Fruit fly (Drosophila melanogaster): Measurements from ENCODE around the gene CG42327.

dm6 chr3R:11663441-11663840, 7.5 kb downstream of the CG42327 start:
- TF ChIP-seq tap (tag; optimal IDR thresholded peaks at IDR 0.05), result peak; percentile 26
- no peak for TF ChIP-seq Hr39 (optimal IDR thresholded peaks at IDR 0.05)
- no peak for TF ChIP-seq Lim3 (GFP tag; IDR thresholded peaks at IDR 0.05)
- peak; percentile 79 for TF ChIP-seq gem (tag; optimal IDR thresholded peaks at IDR 0.05)
- no peak for TF ChIP-seq CG4282 (GFP tag; optimal IDR thresholded peaks at IDR 0.05)
- peak; percentile 8; the same call in 1 of the 2 replicates for TF ChIP-seq CG10366 (GFP tag; IDR thresholded peaks at IDR 0.05)
